Fruit fly (Drosophila melanogaster) whole organism, pupa: Measurements from ENCODE around the gene CG9459.

Experiments
- CG15710 ChIP-seq: fragments of 200-800 bp; sonication (Bioruptor generic); optimal IDR thresholded peaks from 2 replicates; lab custom pipeline; 2018; ENCODE audit warnings: missing biosample characterization, mild to moderate bottlenecking, missing genetic modification characterization, moderate library complexity
- CG8159 ChIP-seq: fragments of 200-800 bp; sonication (Bioruptor generic); optimal IDR thresholded peaks from 3 replicates; lab custom pipeline; 2018; ENCODE audit warnings: missing biosample characterization, mild to moderate bottlenecking, missing genetic modification characterization, moderate library complexity
- EcR ChIP-seq: fragments of 200-800 bp; sonication (Bioruptor generic); optimal IDR thresholded peaks from 3 replicates; lab custom pipeline; 2019; ENCODE audit warnings: missing biosample characterization, missing genetic modification characterization, mild to moderate bottlenecking, moderate library complexity, missing genetic modification reagents

- TF ChIP-seq EcR = no peak
- TF ChIP-seq CG15710 (tag; lab: Kevin White, UChicago) = no peak
- no peak for TF ChIP-seq CG8159 (tag; lab: Kevin White, UChicago)
Measured at dm6 chr3R:9813861-9814260, 4.3 kb downstream of the CG9459 start, which contains the start of gene eloF.
